Fruit fly (Drosophila melanogaster): ENCODE results near the gene rtet.

Gene rtet

DNA sequence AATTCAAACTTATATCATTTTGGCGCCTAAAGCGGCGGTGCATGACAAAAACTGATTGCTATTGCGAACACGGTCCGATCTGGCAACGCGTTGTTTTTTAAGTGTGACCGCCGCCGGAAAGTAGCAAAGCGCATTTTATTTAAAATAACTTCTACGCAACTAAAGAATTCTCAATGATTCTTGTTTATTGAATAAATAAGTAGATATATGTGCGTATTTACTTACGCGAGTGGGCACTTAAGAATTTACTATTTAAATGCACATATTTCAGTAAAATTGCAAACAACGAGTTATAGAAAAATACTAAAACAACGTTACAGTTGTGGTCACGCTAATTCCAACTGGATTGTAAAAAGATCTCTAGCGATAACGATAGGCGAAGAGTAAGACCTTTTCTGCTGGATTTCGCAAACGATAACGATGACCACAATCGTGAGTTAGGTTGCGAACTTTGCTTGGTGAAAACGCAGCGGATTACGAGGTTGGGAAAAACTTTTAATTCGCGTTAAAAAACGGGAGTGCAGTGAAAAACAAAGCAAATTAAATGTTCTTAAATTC lies 47.8 kb downstream of the rtet start (continued):
- TF ChIP-seq tup (GFP tag; optimal IDR thresholded peaks at IDR 0.05) (no peak), CG8290 (GFP tag; optimal IDR thresholded peaks at IDR 0.05) (no peak), CG8290 (tag; optimal IDR thresholded peaks at IDR 0.05) (peak in 1 of 2 experiments; percentile 29), CkIIα-i1 (GFP tag; IDR thresholded peaks at IDR 0.05) (no peak), CG15514 (GFP tag; optimal IDR thresholded peaks at IDR 0.05) (peak; percentile 40), CG1647 (GFP tag; optimal IDR thresholded peaks at IDR 0.05) (no peak), HmgZ (tag; optimal IDR thresholded peaks at IDR 0.05) (no peak), kay (GFP tag; optimal IDR thresholded peaks at IDR 0.05) (no peak), Drgx (GFP tag; IDR thresholded peaks at IDR 0.05) (no peak), CG14710 (tag; optimal IDR thresholded peaks at IDR 0.05) (peak; percentile 68), Sry-δ (GFP tag; optimal IDR thresholded peaks at IDR 0.05) (peak; percentile 78), Elba2 (GFP tag; optimal IDR thresholded peaks at IDR 0.05) (peak; percentile 5), CG3407 (GFP tag; optimal IDR thresholded peaks at IDR 0.05) (no peak), jing (GFP tag; optimal IDR thresholded peaks at IDR 0.05) (no peak), CG12299 (tag; optimal IDR thresholded peaks at IDR 0.05) (no peak), CG3995 (GFP tag; optimal IDR thresholded peaks at IDR 0.05) (no peak), Dad (GFP tag; optimal IDR thresholded peaks at IDR 0.05) (no peak), CTCF (GFP tag; optimal IDR thresholded peaks at IDR 0.05) (peak; percentile 27), Nf-YA (GFP tag; IDR thresholded peaks at IDR 0.05) (no peak), lmd (GFP tag; IDR thresholded peaks at IDR 0.05) (no peak), CG10431 (GFP tag; optimal IDR thresholded peaks at IDR 0.05) (no peak), CrebB (tag; optimal IDR thresholded peaks at IDR 0.05) (no peak), Nf-YC (tag; optimal IDR thresholded peaks at IDR 0.05) (no peak), CG30431 (GFP tag; optimal IDR thresholded peaks at IDR 0.05) (no peak), eve (GFP tag; optimal IDR thresholded peaks at IDR 0.05) (no peak), cg (GFP tag; optimal IDR thresholded peaks at IDR 0.05) (no peak), fd102C (GFP tag; optimal IDR thresholded peaks at IDR 0.05) (no peak), CG1603 (tag; optimal IDR thresholded peaks at IDR 0.05) (peak; percentile 22), lov (optimal IDR thresholded peaks at IDR 0.05) (no peak), lov (GFP tag; IDR thresholded peaks at IDR 0.05) (no peak), lilli (GFP tag; optimal IDR thresholded peaks at IDR 0.05) (peak; percentile 29), gsb-n (tag; optimal IDR thresholded peaks at IDR 0.05) (peak; percentile 29), CG16813 (GFP tag; IDR thresholded peaks at IDR 0.05; ENCODE audit: partially characterized antibody) (peak; percentile 54; the same call in 2 of the 3 replicates), psq (GFP tag; optimal IDR thresholded peaks at IDR 0.05) (no peak), Hmx (GFP tag; optimal IDR thresholded peaks at IDR 0.05) (no peak), nerfin-2 (GFP tag; IDR thresholded peaks at IDR 0.05; ENCODE audit: partially characterized antibody) (no peak), CG10209 (GFP tag; optimal IDR thresholded peaks at IDR 0.05) (no peak), CG2120 (GFP tag; optimal IDR thresholded peaks at IDR 0.05) (peak; percentile 45), CG18011 (GFP tag; optimal IDR thresholded peaks at IDR 0.05) (peak; percentile 99), yki (optimal IDR thresholded peaks at IDR 0.05) (no peak), Trl (optimal IDR thresholded peaks at IDR 0.05) (no peak), Trl (GFP tag; optimal IDR thresholded peaks at IDR 0.05) (peak; percentile 6), CG7963 (GFP tag; IDR thresholded peaks at IDR 0.05; ENCODE audit: partially characterized antibody) (no peak; the same call in 2 of the 3 replicates), cas (GFP tag; IDR thresholded peaks at IDR 0.05) (no peak), HHEX (GFP tag; optimal IDR thresholded peaks at IDR 0.05) (no peak), jigr1 (GFP tag; IDR thresholded peaks at IDR 0.05) (no peak), CG4282 (GFP tag; optimal IDR thresholded peaks at IDR 0.05) (no peak), cato (GFP tag; optimal IDR thresholded peaks at IDR 0.05; ENCODE audit: borderline replicate concordance) (no peak), CG2199 (GFP tag; IDR thresholded peaks at IDR 0.05) (no peak), pb (GFP tag; optimal IDR thresholded peaks at IDR 0.05) (no peak), CG17385 (GFP tag; optimal IDR thresholded peaks at IDR 0.05) (no peak), CG11398 (GFP tag; optimal IDR thresholded peaks at IDR 0.05) (no peak), H15 (GFP tag; IDR thresholded peaks at IDR 0.05) (no peak)
